Fruit fly (Drosophila melanogaster): Measurements from ENCODE around the gene Tengl2.
A peak's percentile ranks its signal among the peaks of the same experiment; 100 is the strongest.

Tengl2 gene

DNA sequence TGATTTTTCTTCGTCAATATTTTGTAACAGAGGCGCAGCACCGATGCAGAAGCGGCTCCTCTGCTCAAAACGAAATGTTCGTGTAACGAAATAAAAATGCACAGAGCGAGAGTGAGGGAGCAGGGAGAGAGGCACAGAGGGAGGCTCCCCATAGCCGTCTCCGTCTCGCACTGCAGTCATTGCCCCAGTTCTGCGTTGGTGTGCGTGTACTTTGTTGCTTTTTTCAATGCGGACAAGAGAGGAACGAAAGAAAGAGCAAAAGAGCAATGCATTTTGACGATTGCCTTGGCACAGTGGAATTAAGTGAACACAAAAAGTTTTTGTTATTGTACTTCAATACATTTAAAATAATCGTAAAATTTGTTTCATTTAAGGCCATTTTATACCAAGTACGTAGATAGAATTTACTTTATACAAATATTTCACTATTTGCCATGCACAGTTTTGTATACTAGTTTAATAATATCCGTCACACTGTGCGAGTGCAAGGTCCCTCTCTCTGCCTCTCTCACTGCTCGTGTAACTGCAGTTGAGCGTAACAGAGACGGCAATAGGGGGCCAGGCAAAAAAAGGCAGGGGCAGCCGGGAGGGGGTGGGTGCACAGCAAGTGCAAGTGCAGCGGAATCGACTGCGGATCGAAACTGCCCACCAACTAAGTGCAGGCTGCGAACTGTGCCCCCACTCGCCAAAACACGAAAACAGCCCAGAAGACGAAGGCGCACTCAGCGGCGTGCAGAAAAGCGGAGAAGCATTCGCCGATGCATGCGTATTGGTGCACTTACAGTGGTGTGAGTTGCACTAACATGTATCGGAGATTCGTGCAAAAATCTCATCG is 36.9 kb downstream of the Tengl2 start (continued):
- peak; percentile 81 for TF ChIP-seq Myb (GFP tag; optimal IDR thresholded peaks at IDR 0.05)
- peak; percentile 98 for TF ChIP-seq CG18476 (GFP tag; optimal IDR thresholded peaks at IDR 0.05)
- peak; percentile 97 for TF ChIP-seq Mrtf (GFP tag; IDR thresholded peaks at IDR 0.05)
- peak; percentile 100 for TF ChIP-seq CG18262 (tag; optimal IDR thresholded peaks at IDR 0.05)
- peak; percentile 65 for TF ChIP-seq CG7963 (GFP tag; IDR thresholded peaks at IDR 0.05; ENCODE audit: partially characterized antibody)
- TF ChIP-seq B-H2 (GFP tag; optimal IDR thresholded peaks at IDR 0.05), result no peak
- peak; percentile 99 for TF ChIP-seq fd102C (GFP tag; optimal IDR thresholded peaks at IDR 0.05)
- TF ChIP-seq caup (GFP tag; optimal IDR thresholded peaks at IDR 0.05; ENCODE audit: severe bottlenecking), result peak; percentile 87
- peak; percentile 99 for TF ChIP-seq CG12219 (GFP tag; optimal IDR thresholded peaks at IDR 0.05)
- peak; percentile 97 for TF ChIP-seq odd (GFP tag; optimal IDR thresholded peaks at IDR 0.05)
- TF ChIP-seq CHES-1-like (GFP tag; optimal IDR thresholded peaks at IDR 0.05), result peak; percentile 95
- no peak for TF ChIP-seq zfh2 (GFP tag; optimal IDR thresholded peaks at IDR 0.05)
- peak; percentile 59 for TF ChIP-seq schlank (tag; optimal IDR thresholded peaks at IDR 0.05)
- TF ChIP-seq Doc2 (GFP tag; IDR thresholded peaks at IDR 0.05), result peak; percentile 86
- peak; percentile 96 for TF ChIP-seq CG1792 (GFP tag; optimal IDR thresholded peaks at IDR 0.05)
- peak; percentile 92 for TF ChIP-seq Bdp1 (GFP tag; optimal IDR thresholded peaks at IDR 0.05)
- peak; percentile 99 for TF ChIP-seq CG32772 (GFP tag; IDR thresholded peaks at IDR 0.05)
- TF ChIP-seq CG10147 (GFP tag; optimal IDR thresholded peaks at IDR 0.05), result peak; percentile 93
- peak; percentile 77 for TF ChIP-seq Hand (GFP tag; optimal IDR thresholded peaks at IDR 0.05)
- peak; percentile 100 for TF ChIP-seq sens (GFP tag)
- TF ChIP-seq Nf-YA (GFP tag; IDR thresholded peaks at IDR 0.05), result peak; percentile 99
- peak; percentile 95 for TF ChIP-seq da (GFP tag; optimal IDR thresholded peaks at IDR 0.05)
- peak; percentile 85 for TF ChIP-seq CG6791 (GFP tag; IDR thresholded peaks at IDR 0.05; ENCODE audit: partially characterized antibody)
- TF ChIP-seq Xbp1 (GFP tag; optimal IDR thresholded peaks at IDR 0.05), result peak; percentile 99
- TF ChIP-seq Spps (tag; optimal IDR thresholded peaks at IDR 0.05), result peak; percentile 100
- TF ChIP-seq Gsc (GFP tag; IDR thresholded peaks at IDR 0.05), result peak; percentile 98
- TF ChIP-seq CG42726 (GFP tag; IDR thresholded peaks at IDR 0.05; ENCODE audit: partially characterized antibody), result no peak
- peak; percentile 99 for TF ChIP-seq CG15696 (tag; optimal IDR thresholded peaks at IDR 0.05)
- peak; percentile 93 for TF ChIP-seq Bteb2 (GFP tag; optimal IDR thresholded peaks at IDR 0.05)
- peak; percentile 77 for TF ChIP-seq bbx (GFP tag; IDR thresholded peaks at IDR 0.05; ENCODE audit: partially characterized antibody)
- TF ChIP-seq CG8388 (GFP tag; optimal IDR thresholded peaks at IDR 0.05), result peak; percentile 100
- peak; percentile 93 for TF ChIP-seq CG8281 (tag; optimal IDR thresholded peaks at IDR 0.05)
- TF ChIP-seq tll (GFP tag; optimal IDR thresholded peaks at IDR 0.05), result peak in 1 of 2 experiments; percentile 90
- peak; percentile 97 for TF ChIP-seq en (GFP tag; optimal IDR thresholded peaks at IDR 0.05)
- peak; percentile 98 for TF ChIP-seq esg (GFP tag; conservative IDR thresholded peaks at IDR 0.05)
- TF ChIP-seq crp (GFP tag; optimal IDR thresholded peaks at IDR 0.05), result peak; percentile 52 to 73
- peak; percentile 98 for TF ChIP-seq CG13123 (GFP tag; optimal IDR thresholded peaks at IDR 0.05)
- peak; percentile 99 for TF ChIP-seq CG10366 (GFP tag; IDR thresholded peaks at IDR 0.05)
- TF ChIP-seq CG8944 (GFP tag; optimal IDR thresholded peaks at IDR 0.05), result peak; percentile 97
- TF ChIP-seq Atf3 (GFP tag; optimal IDR thresholded peaks at IDR 0.05), result peak; percentile 98
- peak; percentile 98 for TF ChIP-seq nau (GFP tag; optimal IDR thresholded peaks at IDR 0.05)
- peak; percentile 94 for TF ChIP-seq CG7357 (GFP tag; IDR thresholded peaks at IDR 0.05)
- TF ChIP-seq CG16813 (GFP tag; IDR thresholded peaks at IDR 0.05; ENCODE audit: partially characterized antibody), result peak; percentile 76
- TF ChIP-seq CG11695 (GFP tag; IDR thresholded peaks at IDR 0.05), result peak; percentile 98
- peak; percentile 67 for TF ChIP-seq CG15514 (GFP tag; optimal IDR thresholded peaks at IDR 0.05)
- peak; percentile 86 for TF ChIP-seq Meics (GFP tag; optimal IDR thresholded peaks at IDR 0.05)
- TF ChIP-seq CG17328 (GFP tag; IDR thresholded peaks at IDR 0.05), result peak; percentile 100
- peak; percentile 98 for TF ChIP-seq Side (GFP tag; optimal IDR thresholded peaks at IDR 0.05)
